ENCODE assay signal across 5 fruit fly cellular contexts in genomic region chr2L:2365077-2365651, dm6.
TF ChIP-seq lines count a peak whose summit lies in the region.

Gene Rab5 (minus strand): TSS chr2L:2365273.
Gene Axud1 (plus strand): TSS chr2L:2365345.

- peak; percentile 37 for TF ChIP-seq CTCF in whole organism, embryonic (GFP tag; optimal IDR thresholded peaks at IDR 0.05; lab: Kevin White, UChicago)

TF ChIP-seq in whole organism, adult, 20 proteins besides CTCF, POLR2A, EP300 and RAD21:
- TF ChIP-seq Mnt (GFP tag; optimal IDR thresholded peaks at IDR 0.05; lab: Kevin White, UChicago), result peak; percentile 3
- TF ChIP-seq Crg-1 (GFP tag; optimal IDR thresholded peaks at IDR 0.05; lab: Kevin White, UChicago), result no peak
- TF ChIP-seq toe (GFP tag; optimal IDR thresholded peaks at IDR 0.05; lab: Kevin White, UChicago), result peak; percentile 12
- TF ChIP-seq cnc (optimal IDR thresholded peaks at IDR 0.05; lab: Kevin White, UChicago), result no peak
- TF ChIP-seq pad (GFP tag; optimal IDR thresholded peaks at IDR 0.05; lab: Kevin White, UChicago), result peak; percentile 12
- TF ChIP-seq kay (GFP tag; lab: Kevin White, UChicago; ENCODE audit: borderline replicate concordance), result peak; percentile 99

TF ChIP-seq in whole organism, embryonic, 481 proteins besides CTCF, POLR2A, EP300 and RAD21 (continues in another document):
- TF ChIP-seq CG8765 (GFP tag; IDR thresholded peaks at IDR 0.05; lab: Robert Waterston, UW) (0 out of 2 replicates have a peak, but pooled peaks have one; percentile 13), trh (GFP tag; optimal IDR thresholded peaks at IDR 0.05; lab: Kevin White, UChicago) (no peak), CG2202 (tag; optimal IDR thresholded peaks at IDR 0.05; lab: Kevin White, UChicago) (no peak), CG4820 (GFP tag; optimal IDR thresholded peaks at IDR 0.05; lab: Kevin White, UChicago) (no peak), ap (GFP tag; IDR thresholded peaks at IDR 0.05; lab: Robert Waterston, UW) (no peak), CG7556 (GFP tag; optimal IDR thresholded peaks at IDR 0.05; lab: Kevin White, UChicago) (no peak), CG12744 (GFP tag; optimal IDR thresholded peaks at IDR 0.05; lab: Kevin White, UChicago) (no peak), oc (tag; optimal IDR thresholded peaks at IDR 0.05; lab: Kevin White, UChicago) (no peak), CG16863 (GFP tag; optimal IDR thresholded peaks at IDR 0.05; lab: Kevin White, UChicago) (no peak), stc (GFP tag; IDR thresholded peaks at IDR 0.05; lab: Robert Waterston, UW) (peak; percentile 11; the same call in 1 of the 2 replicates), pros (GFP tag; optimal IDR thresholded peaks at IDR 0.05; lab: Kevin White, UChicago) (no peak), crol (GFP tag; IDR thresholded peaks at IDR 0.05; lab: Robert Waterston, UW) (no peak), CG10462 (GFP tag; optimal IDR thresholded peaks at IDR 0.05; lab: Kevin White, UChicago) (no peak), Asciz (GFP tag; optimal IDR thresholded peaks at IDR 0.05; lab: Kevin White, UChicago) (no peak), caup (GFP tag; optimal IDR thresholded peaks at IDR 0.05; lab: Kevin White, UChicago; ENCODE audit: severe bottlenecking) (no peak), dati (GFP tag; IDR thresholded peaks at IDR 0.05; lab: Robert Waterston, UW) (no peak), zen2 (GFP tag; IDR thresholded peaks at IDR 0.05; lab: Robert Waterston, UW; ENCODE audit: partially characterized antibody) (no peak), CG32767 (GFP tag; IDR thresholded peaks at IDR 0.05; lab: Robert Waterston, UW) (no peak), Abd-B (GFP tag; optimal IDR thresholded peaks at IDR 0.05; lab: Kevin White, UChicago) (peak; percentile 67), da (GFP tag; optimal IDR thresholded peaks at IDR 0.05; lab: Kevin White, UChicago) (no peak), CG11504 (tag; optimal IDR thresholded peaks at IDR 0.05; lab: Kevin White, UChicago) (peak; percentile 46), BtbVII (GFP tag; optimal IDR thresholded peaks at IDR 0.05; lab: Kevin White, UChicago) (no peak)

TF ChIP-seq in whole organism, prepupa, 60 proteins besides CTCF, POLR2A, EP300 and RAD21:
- TF ChIP-seq Eip78C (GFP tag; lab: Kevin White, UChicago) (peak; percentile 55), achi (GFP tag; optimal IDR thresholded peaks at IDR 0.05; lab: Kevin White, UChicago) (no peak), CG6276 (GFP tag; optimal IDR thresholded peaks at IDR 0.05; lab: Kevin White, UChicago) (peak; percentile 22), net (GFP tag; optimal IDR thresholded peaks at IDR 0.05; lab: Kevin White, UChicago) (peak; percentile 14), CG10631 (GFP tag; optimal IDR thresholded peaks at IDR 0.05; lab: Kevin White, UChicago) (no peak), CG15336 (GFP tag; IDR thresholded peaks at IDR 0.05; lab: Robert Waterston, UW) (peak; percentile 71), CG8119 (GFP tag; IDR thresholded peaks at IDR 0.05; lab: Robert Waterston, UW) (peak; percentile 33; the same call in 2 of the 3 replicates), eg (GFP tag; IDR thresholded peaks at IDR 0.05; lab: Robert Waterston, UW) (peak; percentile 68; the same call in 2 of the 3 replicates), cyc (GFP tag; optimal IDR thresholded peaks at IDR 0.05; lab: Kevin White, UChicago) (peak; percentile 6), Hr4 (GFP tag; optimal IDR thresholded peaks at IDR 0.05; lab: Kevin White, UChicago) (no peak), spab (GFP tag; optimal IDR thresholded peaks at IDR 0.05; lab: Kevin White, UChicago) (no peak), CG3919 (GFP tag; optimal IDR thresholded peaks at IDR 0.05; lab: Kevin White, UChicago) (peak; percentile 6), CG6854 (GFP tag; optimal IDR thresholded peaks at IDR 0.05; lab: Kevin White, UChicago) (peak; percentile 52), ss (GFP tag; optimal IDR thresholded peaks at IDR 0.05; lab: Kevin White, UChicago) (peak; percentile 5 to 10), CG4318 (GFP tag; optimal IDR thresholded peaks at IDR 0.05; lab: Kevin White, UChicago) (no peak), Ets96B (tag; optimal IDR thresholded peaks at IDR 0.05; lab: Kevin White, UChicago) (no peak), CG6163 (GFP tag; IDR thresholded peaks at IDR 0.05; lab: Robert Waterston, UW) (peak; percentile 56; the same call in 2 of the 3 replicates), Eip75B (GFP tag; optimal IDR thresholded peaks at IDR 0.05; lab: Kevin White, UChicago) (no peak), svp (GFP tag; lab: Kevin White, UChicago) (peak; percentile 61), fkh (GFP tag; optimal IDR thresholded peaks at IDR 0.05; lab: Kevin White, UChicago) (peak; percentile 17), CG9139 (GFP tag; optimal IDR thresholded peaks at IDR 0.05; lab: Kevin White, UChicago) (peak; percentile 39)

TF ChIP-seq in whole organism, pupa, 21 proteins besides CTCF, POLR2A, EP300 and RAD21:
- peak; percentile 58; the same call in 1 of the 2 replicates for TF ChIP-seq Ets98B (GFP tag; IDR thresholded peaks at IDR 0.05; lab: Robert Waterston, UW)
- TF ChIP-seq Snoo (tag; optimal IDR thresholded peaks at IDR 0.05; lab: Kevin White, UChicago), result peak; percentile 8
- no peak for TF ChIP-seq CG8159 (tag; optimal IDR thresholded peaks at IDR 0.05; lab: Kevin White, UChicago)
- TF ChIP-seq gl (tag; optimal IDR thresholded peaks at IDR 0.05; lab: Kevin White, UChicago), result no peak
- peak; percentile 7 for TF ChIP-seq CG34367 (tag; optimal IDR thresholded peaks at IDR 0.05; lab: Kevin White, UChicago)
- TF ChIP-seq CG15710 (tag; optimal IDR thresholded peaks at IDR 0.05; lab: Kevin White, UChicago), result no peak
- TF ChIP-seq Pif1A (GFP tag; optimal IDR thresholded peaks at IDR 0.05; lab: Kevin White, UChicago), result no peak
- peak; percentile 38; the same call in 1 of the 3 replicates for TF ChIP-seq fd96Ca (GFP tag; IDR thresholded peaks at IDR 0.05; lab: Robert Waterston, UW)
- TF ChIP-seq CG14655 (GFP tag; optimal IDR thresholded peaks at IDR 0.05; lab: Kevin White, UChicago), result no peak
- TF ChIP-seq Pif1B (GFP tag; optimal IDR thresholded peaks at IDR 0.05; lab: Kevin White, UChicago), result no peak
- no peak for TF ChIP-seq EcR (GFP tag; optimal IDR thresholded peaks at IDR 0.05; lab: Kevin White, UChicago)
- no peak for TF ChIP-seq CG17806 (tag; optimal IDR thresholded peaks at IDR 0.05; lab: Kevin White, UChicago)
- no peak for TF ChIP-seq CG9948 (tag; optimal IDR thresholded peaks at IDR 0.05; lab: Kevin White, UChicago)
- TF ChIP-seq CG10348 (GFP tag; IDR thresholded peaks at IDR 0.05; lab: Robert Waterston, UW), result no peak
- TF ChIP-seq CG4496 (GFP tag; IDR thresholded peaks at IDR 0.05; lab: Robert Waterston, UW), result peak; percentile 34; the same call in 1 of the 3 replicates
- peak; percentile 56; the same call in 1 of the 2 replicates for TF ChIP-seq CG12605 (GFP tag; IDR thresholded peaks at IDR 0.05; lab: Robert Waterston, UW)
- peak; percentile 53; the same call in 1 of the 2 replicates for TF ChIP-seq CG32121 (GFP tag; IDR thresholded peaks at IDR 0.05; lab: Robert Waterston, UW)
- TF ChIP-seq D1 (tag; optimal IDR thresholded peaks at IDR 0.05; lab: Kevin White, UChicago), result no peak
- TF ChIP-seq CG13204 (GFP tag; optimal IDR thresholded peaks at IDR 0.05; lab: Kevin White, UChicago), result no peak
- TF ChIP-seq rn (GFP tag; IDR thresholded peaks at IDR 0.05; lab: Robert Waterston, UW), result no peak
- TF ChIP-seq CG8301 (tag; optimal IDR thresholded peaks at IDR 0.05; lab: Kevin White, UChicago), result no peak

TF ChIP-seq in whole organism, wandering third instar larva, 38 proteins besides CTCF, POLR2A, EP300 and RAD21:
- TF ChIP-seq h (GFP tag; optimal IDR thresholded peaks at IDR 0.05; lab: Kevin White, UChicago) (peak; percentile 17), brk (GFP tag; optimal IDR thresholded peaks at IDR 0.05; lab: Kevin White, UChicago) (peak; percentile 28), Jra (GFP tag; optimal IDR thresholded peaks at IDR 0.05; lab: Kevin White, UChicago) (peak; percentile 45), rgr (GFP tag; optimal IDR thresholded peaks at IDR 0.05; lab: Kevin White, UChicago) (no peak), CrebA (GFP tag; optimal IDR thresholded peaks at IDR 0.05; lab: Kevin White, UChicago; ENCODE audit: borderline replicate concordance) (no peak), Hr83 (GFP tag; optimal IDR thresholded peaks at IDR 0.05; lab: Kevin White, UChicago; ENCODE audit: poor library complexity, severe bottlenecking) (peak; percentile 33), fru (GFP tag; optimal IDR thresholded peaks at IDR 0.05; lab: Kevin White, UChicago) (peak; percentile 47), Sp1 (GFP tag; optimal IDR thresholded peaks at IDR 0.05; lab: Kevin White, UChicago) (no peak)
TF ChIP-seq in whole organism, wandering third instar larva: peak in this region for 5.
